Fruit fly (Drosophila melanogaster) whole organism, embryonic: ENCODE results near the gene nop5.

Source experiments
- Atf6 ChIP-seq: fragments of 200-800 bp; sonication (Bioruptor generic); IDR thresholded peaks from 2 replicates; pipeline ENCODE4 v1.3.6; 2022; ENCODE audit warnings: missing biosample characterization, missing genetic modification characterization
- CG10543 ChIP-seq: fragments of 200-800 bp; sonication (Bioruptor generic); optimal IDR thresholded peaks from 3 replicates; lab custom pipeline; 2017; ENCODE audit warnings: missing biosample characterization, mild to moderate bottlenecking, missing genetic modification characterization, moderate library complexity
- CG11093 ChIP-seq: fragments of 200-800 bp; sonication (Bioruptor generic); IDR thresholded peaks from 3 replicates; pipeline ENCODE4 v1.3.6; 2022; ENCODE audit warnings: missing biosample characterization, missing genetic modification characterization
- CG11247 ChIP-seq: fragments of 200-800 bp; sonication (Bioruptor generic); IDR thresholded peaks from 2 replicates; pipeline ENCODE4 v1.3.6; 2022; ENCODE audit warnings: missing biosample characterization, missing genetic modification characterization
- CG12744 ChIP-seq: fragments of 200-800 bp; sonication (Bioruptor generic); optimal IDR thresholded peaks from 2 replicates; lab custom pipeline; 2016; ENCODE audit warnings: missing biosample characterization, missing genetic modification characterization
- CG13296 ChIP-seq: fragments of 200-800 bp; sonication (Bioruptor generic); optimal IDR thresholded peaks from 3 replicates; lab custom pipeline; 2018; ENCODE audit warnings: missing biosample characterization, mild to moderate bottlenecking, missing genetic modification characterization
- CG14667 ChIP-seq: fragments of 200-800 bp; sonication (Bioruptor generic); IDR thresholded peaks from 2 replicates; pipeline ENCODE4 v1.3.6; 2022; ENCODE audit warnings: missing biosample characterization, missing genetic modification characterization
- CG16813 ChIP-seq: fragments of 200-800 bp; sonication (Bioruptor generic); IDR thresholded peaks from 3 replicates; pipeline ENCODE4 v1.3.6; 2022; ENCODE audit warnings: missing biosample characterization, missing genetic modification characterization; ENCODE audit not compliant: partially characterized antibody
- CG17359 ChIP-seq: fragments of 200-800 bp; sonication (Bioruptor generic); optimal IDR thresholded peaks from 3 replicates; lab custom pipeline; 2018; ENCODE audit warnings: missing biosample characterization, mild to moderate bottlenecking, missing genetic modification characterization, moderate library complexity
- CG1792 ChIP-seq: fragments of 200-800 bp; sonication (Bioruptor generic); optimal IDR thresholded peaks from 2 replicates; lab custom pipeline; 2016; ENCODE audit warnings: missing biosample characterization, missing genetic modification characterization
- CG31224 ChIP-seq: fragments of 200-800 bp; sonication (Bioruptor generic); IDR thresholded peaks from 2 replicates; pipeline ENCODE4 v1.3.6; 2022; ENCODE audit warnings: missing biosample characterization, missing genetic modification characterization
- CG31388 ChIP-seq: fragments of 200-800 bp; sonication (Bioruptor generic); optimal IDR thresholded peaks from 2 replicates; lab custom pipeline; 2016; ENCODE audit warnings: missing biosample characterization, missing genetic modification characterization
- CG43689 ChIP-seq: fragments of 200-800 bp; sonication (Bioruptor generic); IDR thresholded peaks from 2 replicates; pipeline ENCODE4 v1.3.6; 2022; ENCODE audit warnings: missing biosample characterization, missing genetic modification characterization
- CG4424 ChIP-seq: fragments of 200-800 bp; sonication (Bioruptor generic); optimal IDR thresholded peaks from 3 replicates; lab custom pipeline; 2016; ENCODE audit warnings: missing biosample characterization, missing genetic modification characterization
- CG6175 ChIP-seq: fragments of 200-800 bp; sonication (Bioruptor generic); IDR thresholded peaks from 3 replicates; pipeline ENCODE4 v1.3.6; 2022; ENCODE audit warnings: missing biosample characterization, missing genetic modification characterization
- CG7987 ChIP-seq: fragments of 200-800 bp; sonication (Bioruptor generic); optimal IDR thresholded peaks from 2 replicates; lab custom pipeline; 2018; ENCODE audit warnings: missing biosample characterization, mild to moderate bottlenecking, missing genetic modification characterization, moderate library complexity
- D19B ChIP-seq: fragments of 200-800 bp; sonication (Bioruptor generic); optimal IDR thresholded peaks from 2 replicates; lab custom pipeline; 2017; ENCODE audit warnings: missing biosample characterization, mild to moderate bottlenecking, missing genetic modification characterization
- Deaf1 ChIP-seq: fragments of 200-800 bp; optimal IDR thresholded peaks from 3 replicates; lab custom pipeline; 2019; ENCODE audit warnings: missing biosample characterization, mild to moderate bottlenecking, missing genetic modification characterization, moderate library complexity
- Doc2 ChIP-seq: fragments of 200-800 bp; sonication (Bioruptor generic); IDR thresholded peaks from 2 replicates; pipeline ENCODE4 v1.3.6; 2022; ENCODE audit warnings: missing biosample characterization, missing genetic modification characterization
- E2f2 ChIP-seq: fragments of 200-800 bp; sonication (Bioruptor generic); IDR thresholded peaks from 2 replicates; pipeline ENCODE4 v1.3.6; 2022; ENCODE audit warnings: missing biosample characterization, missing genetic modification characterization
- ERR ChIP-seq: fragments of 200-800 bp; sonication (Bioruptor generic); optimal IDR thresholded peaks from 2 replicates; lab custom pipeline; 2016; ENCODE audit warnings: missing biosample characterization, missing genetic modification characterization
- Ets65A ChIP-seq: fragments of 200-800 bp; sonication (Bioruptor generic); peaks from one replicate; lab custom pipeline; 2016; ENCODE audit warnings: missing biosample characterization, missing genetic modification characterization
- Fer2 ChIP-seq: fragments of 200-800 bp; sonication (Bioruptor generic); optimal IDR thresholded peaks from 2 replicates; lab custom pipeline; 2018; ENCODE audit warnings: missing biosample characterization, mild to moderate bottlenecking, missing genetic modification characterization, moderate library complexity
- H2.0 ChIP-seq: fragments of 200-800 bp; sonication (Bioruptor generic); IDR thresholded peaks from 2 replicates; pipeline ENCODE4 v1.3.6; 2022; ENCODE audit warnings: missing biosample characterization, missing genetic modification characterization
- Myb ChIP-seq: fragments of 200-800 bp; sonication (Bioruptor generic); optimal IDR thresholded peaks from 2 replicates; lab custom pipeline; 2016; ENCODE audit warnings: missing biosample characterization, missing genetic modification characterization
- NC2β ChIP-seq: fragments of 200-800 bp; sonication (Bioruptor generic); optimal IDR thresholded peaks from 2 replicates; lab custom pipeline; 2016; ENCODE audit warnings: missing biosample characterization, missing genetic modification characterization
- PHDP ChIP-seq: fragments of 200-800 bp; sonication (Bioruptor generic); optimal IDR thresholded peaks from 3 replicates; lab custom pipeline; 2018; ENCODE audit warnings: missing biosample characterization, mild to moderate bottlenecking, missing genetic modification characterization, moderate library complexity
- Rx ChIP-seq: fragments of 200-800 bp; sonication (Bioruptor generic); IDR thresholded peaks from 2 replicates; pipeline ENCODE4 v1.3.6; 2022; ENCODE audit warnings: missing biosample characterization, missing genetic modification characterization
- Sry-δ ChIP-seq: fragments of 200-800 bp; sonication (Bioruptor generic); optimal IDR thresholded peaks from 2 replicates; lab custom pipeline; 2016; ENCODE audit warnings: missing biosample characterization, missing genetic modification characterization
- Stat92E ChIP-seq, 3 experiments: fragments of >200 bp in 2 of 3; fragments of 200-800 bp in 1 of 3; sonication (Bioruptor generic) in 1 of 3; optimal IDR thresholded peaks; 2 replicates each; lab custom pipeline; 2017 to 2019; ENCODE audit warnings: missing biosample characterization in 3 of 3, missing genetic modification characterization in 3 of 3, mild to moderate bottlenecking in 1 of 3, moderate library complexity in 1 of 3
- TFAM ChIP-seq: fragments of 200-800 bp; sonication (Bioruptor generic); optimal IDR thresholded peaks from 2 replicates; lab custom pipeline; 2017; ENCODE audit warnings: missing biosample characterization, missing genetic modification characterization, inconsistent platforms
- Trl ChIP-seq, 3 experiments: fragments of >200 bp in 2 of 3; fragments of 200-800 bp in 1 of 3; sonication (Bioruptor generic) in 1 of 3; optimal IDR thresholded peaks; 2 replicates in 1 of 3; 3 replicates in 2 of 3; lab custom pipeline; 2016 to 2017; ENCODE audit warnings: missing biosample characterization in 1 of 3, missing genetic modification characterization in 1 of 3
- bab2 ChIP-seq: fragments of 200-800 bp; sonication (Bioruptor generic); optimal IDR thresholded peaks from 2 replicates; lab custom pipeline; 2016; ENCODE audit warnings: missing biosample characterization, missing genetic modification characterization
- crp ChIP-seq, 2 experiments: fragments of 200-800 bp; sonication (Bioruptor generic); optimal IDR thresholded peaks; 2 replicates in 1 of 2; 3 replicates in 1 of 2; lab custom pipeline; 2017; ENCODE audit warnings: missing biosample characterization in 2 of 2, missing genetic modification characterization in 2 of 2, mild to moderate bottlenecking in 1 of 2, moderate library complexity in 1 of 2
- dan ChIP-seq: fragments of 200-800 bp; sonication (Bioruptor generic); IDR thresholded peaks from 2 replicates; pipeline ENCODE4 v1.3.6; 2022; ENCODE audit warnings: missing biosample characterization, missing genetic modification characterization
- emc ChIP-seq: fragments of 200-800 bp; sonication (Bioruptor generic); optimal IDR thresholded peaks from 2 replicates; lab custom pipeline; 2016; ENCODE audit warnings: missing biosample characterization, missing genetic modification characterization
- esg ChIP-seq: fragments of 200-800 bp; sonication (Bioruptor generic); conservative IDR thresholded peaks from 2 replicates; pipeline ENCODE4 v1.3.6; 2022; ENCODE audit warnings: missing biosample characterization, missing genetic modification characterization
- fu2 ChIP-seq: fragments of 200-800 bp; sonication (Bioruptor generic); optimal IDR thresholded peaks from 2 replicates; lab custom pipeline; 2016; ENCODE audit warnings: missing biosample characterization, missing genetic modification characterization
- gcm ChIP-seq: fragments of 200-800 bp; sonication (Bioruptor generic); optimal IDR thresholded peaks from 2 replicates; lab custom pipeline; 2019; ENCODE audit warnings: missing biosample characterization, mild to moderate bottlenecking, missing genetic modification characterization, moderate library complexity
- gem ChIP-seq: fragments of 200-800 bp; sonication (Bioruptor generic); optimal IDR thresholded peaks from 2 replicates; lab custom pipeline; 2019; ENCODE audit warnings: missing biosample characterization, mild to moderate bottlenecking, missing genetic modification characterization, moderate library complexity
- gsb-n ChIP-seq: fragments of 200-800 bp; sonication (Bioruptor generic); optimal IDR thresholded peaks from 3 replicates; lab custom pipeline; 2018; ENCODE audit warnings: missing biosample characterization, mild to moderate bottlenecking, missing genetic modification characterization
- pb ChIP-seq: fragments of 200-800 bp; sonication (Bioruptor generic); optimal IDR thresholded peaks from 3 replicates; lab custom pipeline; 2016; ENCODE audit warnings: missing biosample characterization, missing genetic modification characterization
- psq ChIP-seq: fragments of 200-800 bp; sonication (Bioruptor generic); optimal IDR thresholded peaks from 2 replicates; lab custom pipeline; 2017; ENCODE audit warnings: missing biosample characterization, missing genetic modification characterization
- sc ChIP-seq, 3 experiments: fragments of >200 bp in 2 of 3; fragments of 200-800 bp in 1 of 3; sonication (Bioruptor generic) in 1 of 3; optimal IDR thresholded peaks; 2 replicates in 2 of 3; 3 replicates in 1 of 3; lab custom pipeline; 2017; ENCODE audit warnings: mild to moderate bottlenecking in 1 of 3, missing biosample characterization in 1 of 3, missing genetic modification characterization in 1 of 3, missing genetic modification reagents in 1 of 3
- sima ChIP-seq: fragments of 200-800 bp; sonication (Bioruptor generic); optimal IDR thresholded peaks from 2 replicates; lab custom pipeline; 2016; ENCODE audit warnings: missing biosample characterization, missing genetic modification characterization
- sob ChIP-seq: fragments of 200-800 bp; sonication (Bioruptor generic); IDR thresholded peaks from 2 replicates; pipeline ENCODE4 v1.3.6; 2022; ENCODE audit warnings: missing biosample characterization, missing genetic modification characterization
- stc ChIP-seq: fragments of 200-800 bp; sonication (Bioruptor generic); IDR thresholded peaks from 2 replicates; pipeline ENCODE4 v1.3.6; 2022; ENCODE audit warnings: missing biosample characterization, missing genetic modification characterization
- vnd ChIP-seq: fragments of 200-800 bp; sonication (Bioruptor generic); IDR thresholded peaks from 3 replicates; pipeline ENCODE4 v1.3.6; 2022; ENCODE audit warnings: missing biosample characterization, missing genetic modification characterization; ENCODE audit not compliant: partially characterized antibody
- zen2 ChIP-seq: fragments of 200-800 bp; sonication (Bioruptor generic); IDR thresholded peaks from 3 replicates; pipeline ENCODE4 v1.3.6; 2022; ENCODE audit warnings: missing biosample characterization, missing genetic modification characterization; ENCODE audit not compliant: partially characterized antibody

The nop5 gene

dm6 chr2L:6922091-6922753, 3.7 kb upstream of the nop5 start (continued):
- TF ChIP-seq Sry-δ (peak; percentile 9), Deaf1 (tag; lab: Kevin White, UChicago) (no peak), Rx (no peak; the same call in 1 of the 2 replicates), NC2β (GFP tag; lab: Kevin White, UChicago) (peak; percentile 61), CG4424 (GFP tag; lab: Kevin White, UChicago) (peak; percentile 74), Stat92E (GFP tag; optimal IDR thresholded peaks at IDR 0.05; lab: Kevin White, UChicago) (no peak), gcm (GFP tag; lab: Kevin White, UChicago) (peak; percentile 61), E2f2 (GFP tag; lab: Robert Waterston, UW) (peak; percentile 48), Atf6 (GFP tag; lab: Robert Waterston, UW) (peak; percentile 74), gem (peak; percentile 86), TFAM (no peak), CG10543 (GFP tag; lab: Kevin White, UChicago) (no peak), dan (GFP tag; lab: Robert Waterston, UW) (no peak), CG17359 (tag; lab: Kevin White, UChicago) (peak; percentile 83), CG7987 (GFP tag; lab: Kevin White, UChicago) (no peak), pb (GFP tag; lab: Kevin White, UChicago) (no peak), esg (no peak), crp (GFP tag; optimal IDR thresholded peaks at IDR 0.05; lab: Kevin White, UChicago) (no peak), PHDP (tag; lab: Kevin White, UChicago) (peak; percentile 60), CG1792 (GFP tag; lab: Kevin White, UChicago) (peak; percentile 57), psq (GFP tag; lab: Kevin White, UChicago) (peak; percentile 18), Trl (optimal IDR thresholded peaks at IDR 0.05; lab: Kevin White, UChicago) (peak in 1 of 2 experiments; percentile 31), Trl (GFP tag; optimal IDR thresholded peaks at IDR 0.05; lab: Kevin White, UChicago) (peak; percentile 72), sima (GFP tag; lab: Kevin White, UChicago) (no peak), H2.0 (no peak), Myb (peak; percentile 48), CG31388 (GFP tag; lab: Kevin White, UChicago) (no peak), Doc2 (no peak), fu2 (peak; percentile 54), Fer2 (tag; lab: Kevin White, UChicago) (peak; percentile 10), zen2 (GFP tag; lab: Robert Waterston, UW) (no peak), sob (GFP tag; lab: Robert Waterston, UW) (peak; percentile 74; the same call in 1 of the 2 replicates), Ets65A (GFP tag; lab: Kevin White, UChicago) (peak; percentile 96), CG6175 (no peak), CG14667 (GFP tag; lab: Robert Waterston, UW) (no peak), CG11093 (no peak), ERR (GFP tag; lab: Kevin White, UChicago) (no peak), D19B (GFP tag; lab: Kevin White, UChicago) (peak; percentile 16), CG12744 (peak; percentile 58), CG13296 (GFP tag; lab: Kevin White, UChicago) (peak; percentile 26), CG11247 (no peak), CG31224 (GFP tag; lab: Robert Waterston, UW) (no peak), emc (GFP tag; lab: Kevin White, UChicago) (peak; percentile 52), bab2 (GFP tag; lab: Kevin White, UChicago) (peak; percentile 45), CG16813 (GFP tag; lab: Robert Waterston, UW) (no peak), stc (GFP tag; lab: Robert Waterston, UW) (peak; percentile 72; the same call in 1 of the 2 replicates), CG43689 (no peak), gsb-n (tag; lab: Kevin White, UChicago) (peak; percentile 63), vnd (no peak), sc (optimal IDR thresholded peaks at IDR 0.05; lab: Kevin White, UChicago) (no peak), sc (GFP tag; optimal IDR thresholded peaks at IDR 0.05; lab: Kevin White, UChicago) (peak; percentile 50)
